Fruit fly (Drosophila melanogaster): Measurements from ENCODE around the gene CG9121.

The CG9121 gene

dm6 chr2L:5060952-5061478 lies 10.2 kb upstream of the CG9121 start (continued):
- TF ChIP-seq Eip74EF (GFP tag; optimal IDR thresholded peaks at IDR 0.05) (peak in 1 of 2 experiments; percentile 53), amos (GFP tag; IDR thresholded peaks at IDR 0.05; ENCODE audit: partially characterized antibody) (no peak), Stat92E (GFP tag; optimal IDR thresholded peaks at IDR 0.05) (no peak), lbe (GFP tag; optimal IDR thresholded peaks at IDR 0.05) (peak; percentile 84), HLH3B (GFP tag; IDR thresholded peaks at IDR 0.05) (peak; percentile 82), CG11560 (tag; IDR thresholded peaks at IDR 0.05) (peak; percentile 35; the same call in 1 of the 3 replicates), bigmax (GFP tag; optimal IDR thresholded peaks at IDR 0.05) (no peak), CG17802 (tag; optimal IDR thresholded peaks at IDR 0.05) (no peak), CG2116 (GFP tag; optimal IDR thresholded peaks at IDR 0.05) (no peak), schlank (tag; optimal IDR thresholded peaks at IDR 0.05) (peak; percentile 69), CG12155 (GFP tag; optimal IDR thresholded peaks at IDR 0.05) (peak; percentile 42), Sox100B (GFP tag; optimal IDR thresholded peaks at IDR 0.05) (peak; percentile 63), nerfin-1 (tag; optimal IDR thresholded peaks at IDR 0.05) (peak; percentile 0), CkIIα-i1 (GFP tag; IDR thresholded peaks at IDR 0.05) (no peak), CG31441 (GFP tag; IDR thresholded peaks at IDR 0.05) (peak; percentile 54; the same call in 1 of the 2 replicates), fd96Cb (tag; optimal IDR thresholded peaks at IDR 0.05) (peak; percentile 66), ranshi (GFP tag; IDR thresholded peaks at IDR 0.05) (peak; percentile 70), E2f1 (GFP tag; IDR thresholded peaks at IDR 0.05) (peak; percentile 45; the same call in 1 of the 2 replicates), CG9609 (GFP tag; optimal IDR thresholded peaks at IDR 0.05) (peak; percentile 26), Med (GFP tag) (peak; percentile 93), CG12744 (GFP tag; optimal IDR thresholded peaks at IDR 0.05) (peak; percentile 41), CG3281 (GFP tag; optimal IDR thresholded peaks at IDR 0.05) (peak; percentile 80), lola (GFP tag; optimal IDR thresholded peaks at IDR 0.05) (peak in 1 of 3 experiments; percentile 52), TFAM (GFP tag; optimal IDR thresholded peaks at IDR 0.05) (no peak), tup (GFP tag; optimal IDR thresholded peaks at IDR 0.05) (peak; percentile 56), CG34422 (GFP tag; IDR thresholded peaks at IDR 0.05) (no peak), CG32772 (GFP tag; IDR thresholded peaks at IDR 0.05) (no peak), CG8924 (tag; optimal IDR thresholded peaks at IDR 0.05) (peak; percentile 63), hbn (GFP tag; IDR thresholded peaks at IDR 0.05; ENCODE audit: partially characterized antibody) (no peak), prd (optimal IDR thresholded peaks at IDR 0.05) (no peak), prd (GFP tag; IDR thresholded peaks at IDR 0.05) (peak; percentile 54; the same call in 2 of the 3 replicates), CG15479 (GFP tag; optimal IDR thresholded peaks at IDR 0.05) (no peak), Ets97D (GFP tag; optimal IDR thresholded peaks at IDR 0.05) (no peak), CG6689 (GFP tag; IDR thresholded peaks at IDR 0.05) (peak; percentile 40; the same call in 1 of the 2 replicates), CG16815 (GFP tag; optimal IDR thresholded peaks at IDR 0.05) (peak; percentile 1), CG6683 (GFP tag; optimal IDR thresholded peaks at IDR 0.05) (peak; percentile 61), CG15601 (tag; optimal IDR thresholded peaks at IDR 0.05) (peak; percentile 45), NfI (GFP tag; optimal IDR thresholded peaks at IDR 0.05) (peak; percentile 40), Hr78 (GFP tag; optimal IDR thresholded peaks at IDR 0.05) (no peak), mam (GFP tag; optimal IDR thresholded peaks at IDR 0.05) (peak; percentile 88), CG14860 (GFP tag; IDR thresholded peaks at IDR 0.05; ENCODE audit: partially characterized antibody) (no peak), Ssrp (tag; optimal IDR thresholded peaks at IDR 0.05) (peak; percentile 21), ham (GFP tag; IDR thresholded peaks at IDR 0.05) (no peak), Lhr (GFP tag; optimal IDR thresholded peaks at IDR 0.05) (no peak), CG1602 (GFP tag; optimal IDR thresholded peaks at IDR 0.05) (peak; percentile 40), zen2 (GFP tag; IDR thresholded peaks at IDR 0.05; ENCODE audit: partially characterized antibody) (no peak), CG3163 (GFP tag; optimal IDR thresholded peaks at IDR 0.05) (peak; percentile 0), onecut (GFP tag; IDR thresholded peaks at IDR 0.05) (peak; percentile 41; the same call in 1 of the 2 replicates), CG3847 (GFP tag; IDR thresholded peaks at IDR 0.05) (peak; percentile 41; the same call in 1 of the 2 replicates)

Measured in whole organism, embryonic.